Fruit fly (Drosophila melanogaster): ENCODE results near the gene Nmd3.

The Nmd3 gene

DNA sequence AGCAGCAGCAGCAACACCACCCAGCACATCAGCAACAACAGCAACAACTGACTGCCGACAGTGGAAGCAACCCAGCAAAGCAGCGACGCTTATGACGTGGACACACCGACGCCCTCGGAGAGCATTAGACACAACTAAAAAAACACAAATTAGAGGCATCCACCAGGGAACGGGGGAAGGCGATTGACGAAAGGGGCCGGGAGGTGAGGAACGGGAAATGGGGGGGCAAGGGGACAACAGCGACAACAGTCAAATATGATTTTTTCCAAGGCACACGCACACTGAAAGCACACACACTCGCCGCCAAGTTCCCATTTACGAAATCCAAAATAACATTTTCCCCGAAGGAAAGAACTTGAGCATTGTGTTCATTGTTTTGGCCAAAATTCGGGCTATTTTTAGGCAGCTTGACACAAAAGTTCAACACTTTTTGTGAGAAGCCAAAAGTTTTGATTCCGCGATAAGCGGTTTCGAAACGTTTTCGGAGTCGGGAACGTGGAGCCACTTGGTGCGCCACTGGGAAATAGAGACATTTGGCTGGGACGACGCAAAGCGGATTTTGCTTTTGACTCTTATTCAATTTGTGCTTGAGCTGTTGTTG, 24.3 kb upstream of the Nmd3 start:
- TF ChIP-seq Med (GFP tag) = peak; percentile 74
- TF ChIP-seq CG9932 (GFP tag; IDR thresholded peaks at IDR 0.05) = peak; percentile 59
- TF ChIP-seq CG8765 (GFP tag; IDR thresholded peaks at IDR 0.05) = no peak
- no peak for TF ChIP-seq tup (GFP tag; optimal IDR thresholded peaks at IDR 0.05)
- peak; percentile 16 for TF ChIP-seq grau (tag; optimal IDR thresholded peaks at IDR 0.05)
- TF ChIP-seq HLH4C (GFP tag; IDR thresholded peaks at IDR 0.05; ENCODE audit: partially characterized antibody) = no peak
- no peak for TF ChIP-seq CG14860 (GFP tag; IDR thresholded peaks at IDR 0.05; ENCODE audit: partially characterized antibody)
- TF ChIP-seq CG10543 (GFP tag; optimal IDR thresholded peaks at IDR 0.05) = peak; percentile 73
- TF ChIP-seq emc (GFP tag; optimal IDR thresholded peaks at IDR 0.05) = no peak
- peak; percentile 14 for TF ChIP-seq CG9817 (tag; optimal IDR thresholded peaks at IDR 0.05)
- no peak for TF ChIP-seq CG13296 (GFP tag; optimal IDR thresholded peaks at IDR 0.05)
- TF ChIP-seq eyg (GFP tag; optimal IDR thresholded peaks at IDR 0.05) = no peak
- peak; percentile 91 for TF ChIP-seq crol (GFP tag; IDR thresholded peaks at IDR 0.05)
- no peak for TF ChIP-seq az2 (GFP tag; optimal IDR thresholded peaks at IDR 0.05)
- TF ChIP-seq ranshi (GFP tag; IDR thresholded peaks at IDR 0.05) = no peak
- no peak for TF ChIP-seq mirr (GFP tag; optimal IDR thresholded peaks at IDR 0.05)
- peak; percentile 67 for TF ChIP-seq Rfx (GFP tag; IDR thresholded peaks at IDR 0.05)
- no peak for TF ChIP-seq CG15479 (GFP tag; optimal IDR thresholded peaks at IDR 0.05)
- no peak for TF ChIP-seq crc (GFP tag; optimal IDR thresholded peaks at IDR 0.05)
- no peak for TF ChIP-seq hkb (optimal IDR thresholded peaks at IDR 0.05)
- peak; percentile 47; the same call in 1 of the 2 replicates for TF ChIP-seq hkb (GFP tag; IDR thresholded peaks at IDR 0.05)
- TF ChIP-seq schlank (tag; optimal IDR thresholded peaks at IDR 0.05) = no peak
- TF ChIP-seq mam (GFP tag; optimal IDR thresholded peaks at IDR 0.05) = peak; percentile 17
- TF ChIP-seq dimm (GFP tag; IDR thresholded peaks at IDR 0.05) = no peak
- no peak for TF ChIP-seq CG12155 (GFP tag; optimal IDR thresholded peaks at IDR 0.05)
- no peak for TF ChIP-seq sug (tag; optimal IDR thresholded peaks at IDR 0.05)
- TF ChIP-seq slbo (GFP tag; IDR thresholded peaks at IDR 0.05) = peak; percentile 42
- no peak for TF ChIP-seq fd64A (GFP tag; optimal IDR thresholded peaks at IDR 0.05)
- TF ChIP-seq CG6175 (GFP tag; IDR thresholded peaks at IDR 0.05) = peak; percentile 91
- no peak for TF ChIP-seq Hsf (GFP tag; optimal IDR thresholded peaks at IDR 0.05)
- TF ChIP-seq salm (tag; optimal IDR thresholded peaks at IDR 0.05) = no peak
- no peak; the same call in 1 of the 2 replicates for TF ChIP-seq esg (GFP tag; conservative IDR thresholded peaks at IDR 0.05)
- TF ChIP-seq chif (GFP tag; optimal IDR thresholded peaks at IDR 0.05) = no peak
- TF ChIP-seq Pdp1 (GFP tag; optimal IDR thresholded peaks at IDR 0.05) = peak in 1 of 2 experiments; percentile 16
- peak; percentile 18 for TF ChIP-seq CG1603 (tag; optimal IDR thresholded peaks at IDR 0.05)
- TF ChIP-seq fd3F (GFP tag; optimal IDR thresholded peaks at IDR 0.05) = no peak
- TF ChIP-seq CG14014 (GFP tag; IDR thresholded peaks at IDR 0.05) = 0 out of 2 replicates have a peak, but pooled peaks have one; percentile 13
- TF ChIP-seq Dip3 (GFP tag; optimal IDR thresholded peaks at IDR 0.05) = no peak
- TF ChIP-seq MESR4 (GFP tag; optimal IDR thresholded peaks at IDR 0.05) = no peak
- no peak for TF ChIP-seq CG2202 (tag; optimal IDR thresholded peaks at IDR 0.05)
- TF ChIP-seq caup (GFP tag; optimal IDR thresholded peaks at IDR 0.05; ENCODE audit: severe bottlenecking) = no peak
- no peak for TF ChIP-seq CG11398 (GFP tag; optimal IDR thresholded peaks at IDR 0.05)
- TF ChIP-seq tgo (GFP tag; IDR thresholded peaks at IDR 0.05) = peak; percentile 19; the same call in 1 of the 3 replicates
- TF ChIP-seq aop (GFP tag; IDR thresholded peaks at IDR 0.05) = no peak
- no peak for TF ChIP-seq maf-S (GFP tag; optimal IDR thresholded peaks at IDR 0.05)
- TF ChIP-seq CG31388 (GFP tag; optimal IDR thresholded peaks at IDR 0.05) = no peak
- no peak for TF ChIP-seq sr (GFP tag; IDR thresholded peaks at IDR 0.05)
- no peak for TF ChIP-seq NK7.1 (GFP tag; optimal IDR thresholded peaks at IDR 0.05)
- no peak for TF ChIP-seq BtbVII (GFP tag; optimal IDR thresholded peaks at IDR 0.05)
- TF ChIP-seq al (GFP tag; IDR thresholded peaks at IDR 0.05) = peak; percentile 24; the same call in 1 of the 2 replicates
- no peak for TF ChIP-seq Max (GFP tag; optimal IDR thresholded peaks at IDR 0.05)

Data from whole organism, embryonic.